Worm (Caenorhabditis elegans) whole organism, late embryonic: Measurements from ENCODE around the gene cup-5.

Experiments used
- F13H6.1 ChIP-seq: sonication (generic microtip); optimal IDR thresholded peaks from 2 replicates; lab custom pipeline; 2016; ENCODE audit warnings: missing genetic modification characterization, missing compliant biosample characterization
- K09A11.1 ChIP-seq: sonication (generic microtip); optimal IDR thresholded peaks from 2 replicates; lab custom pipeline; 2017; ENCODE audit warnings: antibody characterized with exemption, mild to moderate bottlenecking, missing genetic modification characterization, missing compliant biosample characterization; ENCODE audit not compliant: insufficient read depth
- T23F11.4 ChIP-seq: fragments of 200-800 bp; sonication (Bioruptor generic); optimal IDR thresholded peaks from 2 replicates; lab custom pipeline; 2018; ENCODE audit warnings: mild to moderate bottlenecking, missing genetic modification characterization, missing compliant biosample characterization
- ama-1 ChIP-seq: fragments of 150-350 bp; optimal IDR thresholded peaks from 2 replicates; lab custom pipeline; 2014
- ceh-18 ChIP-seq: sonication (generic microtip); optimal IDR thresholded peaks from 2 replicates; lab custom pipeline; 2016; ENCODE audit warnings: missing genetic modification characterization, missing compliant biosample characterization
- ceh-22 ChIP-seq: sonication (generic microtip); optimal IDR thresholded peaks from 2 replicates; lab custom pipeline; 2017; ENCODE audit warnings: missing biosample characterization, missing genetic modification characterization
- ceh-34 ChIP-seq: sonication (generic microtip); optimal IDR thresholded peaks from 2 replicates; lab custom pipeline; 2016; ENCODE audit warnings: mild to moderate bottlenecking, missing genetic modification characterization, missing compliant biosample characterization
- ceh-6 ChIP-seq: fragments of 200-800 bp; sonication (Bioruptor generic); optimal IDR thresholded peaks from 2 replicates; lab custom pipeline; 2018; ENCODE audit warnings: mild to moderate bottlenecking, missing genetic modification characterization, missing compliant biosample characterization
- elt-2 ChIP-seq: sonication (generic microtip); optimal IDR thresholded peaks from 2 replicates; lab custom pipeline; 2016; ENCODE audit warnings: missing genetic modification reagents, missing genetic modification characterization, missing compliant biosample characterization
- elt-4 ChIP-seq: sonication (generic microtip); optimal IDR thresholded peaks from 2 replicates; lab custom pipeline; 2016; ENCODE audit warnings: missing genetic modification characterization, missing compliant biosample characterization
- fax-1 ChIP-seq: sonication (generic microtip); optimal IDR thresholded peaks from 2 replicates; lab custom pipeline; 2016; ENCODE audit warnings: missing genotype, missing genetic modification characterization, missing compliant biosample characterization
- fkh-10 ChIP-seq: fragments of 150-350 bp; optimal IDR thresholded peaks from 2 replicates; lab custom pipeline; 2014; ENCODE audit warnings: missing biosample characterization, missing genetic modification reagents, missing genetic modification characterization
- gmeb-2 ChIP-seq: sonication (generic microtip); optimal IDR thresholded peaks from 2 replicates; lab custom pipeline; 2016; ENCODE audit warnings: missing genetic modification characterization, inconsistent platforms, missing compliant biosample characterization
- hlh-30 ChIP-seq: sonication (generic microtip); optimal IDR thresholded peaks from 2 replicates; lab custom pipeline; 2017; ENCODE audit warnings: antibody characterized with exemption, missing genetic modification characterization, missing compliant biosample characterization; ENCODE audit not compliant: insufficient read depth
- hlh-6 ChIP-seq: sonication (generic microtip); optimal IDR thresholded peaks from 2 replicates; lab custom pipeline; 2016; ENCODE audit warnings: missing genotype, missing genetic modification characterization, missing compliant biosample characterization
- mec-3 ChIP-seq: sonication (generic microtip); optimal IDR thresholded peaks from 2 replicates; lab custom pipeline; 2016; ENCODE audit warnings: borderline replicate concordance, missing genetic modification characterization, missing compliant biosample characterization
- nfya-1 ChIP-seq: sonication (generic microtip); optimal IDR thresholded peaks from 2 replicates; lab custom pipeline; 2017; ENCODE audit warnings: missing genetic modification characterization, mild to moderate bottlenecking, missing compliant biosample characterization, antibody characterized with exemption, moderate library complexity
- nhr-232 ChIP-seq: sonication (generic microtip); optimal IDR thresholded peaks from 2 replicates; lab custom pipeline; 2016; ENCODE audit warnings: missing genetic modification characterization, missing compliant biosample characterization
- pat-9 ChIP-seq: fragments of 200-800 bp; sonication (Bioruptor generic); optimal IDR thresholded peaks from 2 replicates; lab custom pipeline; 2018; ENCODE audit warnings: mild to moderate bottlenecking, missing genetic modification characterization, moderate library complexity, missing compliant biosample characterization
- pax-1 ChIP-seq: fragments of 150-350 bp; optimal IDR thresholded peaks from 2 replicates; lab custom pipeline; 2014; ENCODE audit warnings: missing biosample characterization, missing genetic modification characterization
- pha-2 ChIP-seq: sonication (generic microtip); optimal IDR thresholded peaks from 2 replicates; lab custom pipeline; 2017; ENCODE audit warnings: mild to moderate bottlenecking, missing genetic modification characterization, missing compliant biosample characterization
- pros-1 ChIP-seq: fragments of 150-350 bp; optimal IDR thresholded peaks from 2 replicates; lab custom pipeline; 2014; ENCODE audit warnings: missing biosample characterization, missing genetic modification reagents, missing genetic modification characterization
- ref-2 ChIP-seq: sonication (generic microtip); optimal IDR thresholded peaks from 2 replicates; lab custom pipeline; 2016; ENCODE audit warnings: missing genetic modification characterization, missing compliant biosample characterization
- rnt-1 ChIP-seq: sonication (generic microtip); optimal IDR thresholded peaks from 2 replicates; lab custom pipeline; 2016; ENCODE audit warnings: missing genetic modification characterization, missing compliant biosample characterization
- sdc-2 ChIP-seq: sonication (generic microtip); optimal IDR thresholded peaks from 2 replicates; lab custom pipeline; 2016; ENCODE audit warnings: missing genotype, missing genetic modification characterization, missing compliant biosample characterization
- sox-2 ChIP-seq: fragments of 200-800 bp; sonication (Bioruptor generic); IDR thresholded peaks from 2 replicates; pipeline ENCODE4 v1.3.6; 2022; ENCODE audit warnings: missing genetic modification reagents, missing genetic modification characterization, missing compliant biosample characterization
- tbx-2 ChIP-seq: sonication (generic microtip); optimal IDR thresholded peaks from 2 replicates; lab custom pipeline; 2016; ENCODE audit warnings: missing genetic modification characterization, missing compliant biosample characterization
- ttx-3 ChIP-seq: sonication (generic microtip); optimal IDR thresholded peaks from 2 replicates; lab custom pipeline; 2016; ENCODE audit warnings: missing genetic modification reagents, missing genetic modification characterization, missing compliant biosample characterization
- unc-3 ChIP-seq, 2 experiments: fragments of 200-800 bp in 1 of 2; sonication (Bioruptor generic) in 1 of 2; sonication (generic microtip) in 1 of 2; conservative IDR thresholded peaks in 1 of 2; optimal IDR thresholded peaks in 1 of 2; 2 replicates each; pipeline versions ENCODE4 v1.3.6 to Lab custom; 2016 to 2022; ENCODE audit warnings: missing compliant biosample characterization in 2 of 2, missing genetic modification characterization in 2 of 2, missing genetic modification reagents in 1 of 2
- unc-55 ChIP-seq: sonication (generic microtip); optimal IDR thresholded peaks from 2 replicates; lab custom pipeline; 2017; ENCODE audit warnings: missing biosample characterization, missing genetic modification reagents, missing genetic modification characterization
- zip-5 ChIP-seq: sonication (generic microtip); optimal IDR thresholded peaks from 2 replicates; lab custom pipeline; 2016; ENCODE audit warnings: missing genetic modification characterization, missing compliant biosample characterization
- ztf-16 ChIP-seq: sonication (generic microtip); optimal IDR thresholded peaks from 2 replicates; lab custom pipeline; 2017; ENCODE audit warnings: missing genetic modification characterization, missing compliant biosample characterization

cup-5 gene

DNA sequence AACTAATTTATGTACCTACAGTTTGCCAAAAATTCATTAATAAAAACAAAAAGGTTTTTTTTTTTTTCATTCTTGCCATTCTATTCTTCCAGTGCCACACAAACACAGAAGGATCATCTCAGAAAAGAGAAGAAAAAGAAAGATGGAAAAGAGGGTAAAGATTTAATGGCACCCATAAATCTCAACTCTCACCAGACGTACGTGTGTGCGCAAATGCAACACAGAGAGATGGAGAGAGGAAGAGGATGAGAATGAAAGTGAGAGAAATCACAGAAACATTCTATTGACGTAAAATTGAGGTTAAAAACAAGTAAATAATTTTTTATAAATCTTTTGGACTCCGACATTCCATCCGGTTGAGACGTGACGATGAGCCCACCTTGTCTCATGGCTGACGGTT, 39.8 kb upstream of the cup-5 start:
- TF ChIP-seq ttx-3 (no peak), pat-9 (tag; lab: Kevin White, UChicago) (no peak), hlh-6 (tag; lab: Kevin White, UChicago) (no peak), ceh-18 (tag; lab: Kevin White, UChicago) (peak; percentile 6), unc-55 (GFP tag; lab: Kevin White, UChicago) (peak; percentile 80), elt-4 (tag; lab: Kevin White, UChicago) (no peak)

DNA sequence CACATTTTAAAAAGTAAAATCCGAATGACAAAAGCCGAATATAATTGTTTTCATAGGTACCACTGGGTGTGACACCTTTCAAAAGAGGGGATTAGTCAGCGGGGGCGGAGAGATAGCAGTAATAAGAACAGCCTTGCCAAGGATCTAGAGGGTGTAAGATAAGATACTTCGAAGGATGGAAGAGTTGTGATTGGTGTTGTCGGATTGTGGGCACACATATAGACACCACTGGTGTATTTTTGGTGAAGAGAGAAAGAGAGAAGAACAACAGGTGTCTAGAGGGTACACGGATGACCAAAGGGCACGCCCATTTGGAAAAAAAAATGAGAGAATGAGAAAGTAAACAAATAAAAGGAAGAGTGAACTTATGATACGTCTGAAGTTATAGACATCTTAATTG, 38.8 kb upstream of the cup-5 start:
- peak; percentile 33 for TF ChIP-seq unc-55 (GFP tag; lab: Kevin White, UChicago)
- TF ChIP-seq ref-2 (tag; lab: Kevin White, UChicago) = no peak
- TF ChIP-seq nfya-1 (tag; lab: Kevin White, UChicago) = peak; percentile 18
- TF ChIP-seq pros-1 (tag; lab: Kevin White, UChicago) = no peak
- peak; percentile 20 for TF ChIP-seq rnt-1 (tag; lab: Kevin White, UChicago)
- TF ChIP-seq, all 69 proteins: peak for 3

- TF ChIP-seq unc-55 (GFP tag; lab: Kevin White, UChicago) (peak; percentile 86), T23F11.4 (GFP tag; lab: Kevin White, UChicago) (no peak)
Observed at ce11 chrIII:7548963-7549362, 35.0 kb upstream of the cup-5 start.

- no peak for TF ChIP-seq ceh-6 (GFP tag; lab: Kevin White, UChicago)
- no peak for TF ChIP-seq ref-2 (tag; lab: Kevin White, UChicago)
- no peak for TF ChIP-seq ceh-34
- no peak for TF ChIP-seq sdc-2 (tag; lab: Kevin White, UChicago)
- TF ChIP-seq fax-1 (tag; lab: Kevin White, UChicago) = no peak
- no peak for TF ChIP-seq sox-2 (GFP tag; lab: Robert Waterston, UW)
- no peak for TF ChIP-seq zip-5 (tag; lab: Kevin White, UChicago)
Observed at ce11 chrIII:7550979-7551378, 33.0 kb upstream of the cup-5 start.

DNA sequence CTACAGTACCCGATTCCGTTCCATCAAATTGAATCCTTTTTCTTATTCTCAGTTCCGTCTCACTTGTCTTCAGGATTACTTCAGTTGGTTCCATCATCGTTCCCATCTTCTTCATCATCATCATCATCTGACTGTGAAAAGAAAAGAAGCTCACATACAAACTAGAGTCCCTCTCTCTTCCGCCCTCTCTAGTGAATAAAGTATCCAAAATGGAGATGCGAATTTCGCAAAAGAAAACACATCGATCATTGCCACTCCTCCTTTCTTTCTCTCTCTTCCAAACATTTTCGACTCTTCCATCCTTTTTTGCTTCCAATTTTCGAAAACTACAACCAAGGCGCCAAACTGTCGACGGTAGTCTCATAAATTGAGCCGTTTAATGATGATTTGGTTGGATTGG, 31.1 kb upstream of the cup-5 start:
- no peak for TF ChIP-seq F13H6.1
- TF ChIP-seq hlh-30 (tag; lab: Kevin White, UChicago) = no peak
- no peak for TF ChIP-seq ceh-6 (GFP tag; lab: Kevin White, UChicago)
- no peak for TF ChIP-seq tbx-2 (tag; lab: Kevin White, UChicago)
- no peak for TF ChIP-seq mec-3 (tag; lab: Kevin White, UChicago)
- no peak for TF ChIP-seq zip-5 (tag; lab: Kevin White, UChicago)
- TF ChIP-seq ceh-34 = no peak
- no peak for TF ChIP-seq sox-2 (GFP tag; lab: Robert Waterston, UW)
- no peak for TF ChIP-seq nhr-232
- TF ChIP-seq K09A11.1 (tag; lab: Kevin White, UChicago) = no peak
- TF ChIP-seq pha-2 (tag; lab: Kevin White, UChicago) = no peak
- TF ChIP-seq sdc-2 (tag; lab: Kevin White, UChicago) = no peak
- no peak for TF ChIP-seq pax-1 (tag; lab: Kevin White, UChicago)
- no peak for TF ChIP-seq fkh-10 (GFP tag; lab: Kevin White, UChicago)
- no peak for TF ChIP-seq ztf-16

- TF ChIP-seq ceh-22 (tag; lab: Kevin White, UChicago) = no peak
- TF ChIP-seq ama-1 (lab: Kevin White, UChicago) = no peak
- TF ChIP-seq unc-55 (GFP tag; lab: Kevin White, UChicago) = peak; percentile 22
- TF ChIP-seq, all 69 proteins: peak for 1
Observed at ce11 chrIII:7553693-7554226, 30.2 kb upstream of the cup-5 start.

- TF ChIP-seq gmeb-2 (tag; lab: Kevin White, UChicago) = no peak
- TF ChIP-seq hlh-30 (tag; lab: Kevin White, UChicago) = no peak
- peak; percentile 14 for TF ChIP-seq tbx-2 (tag; lab: Kevin White, UChicago)
- TF ChIP-seq elt-2 = no peak
- TF ChIP-seq ceh-18 (tag; lab: Kevin White, UChicago) = peak; percentile 9
- TF ChIP-seq nfya-1 (tag; lab: Kevin White, UChicago) = peak; percentile 91
- TF ChIP-seq unc-55 (GFP tag; lab: Kevin White, UChicago) = peak; percentile 98
- peak; percentile 7 for TF ChIP-seq rnt-1 (tag; lab: Kevin White, UChicago)
- TF ChIP-seq unc-3 (GFP tag; conservative IDR thresholded peaks at IDR 0.05; lab: Robert Waterston, UW) = 0 out of 2 replicates have a peak, but pooled peaks have one; percentile 13
- TF ChIP-seq unc-3 (tag; optimal IDR thresholded peaks at IDR 0.05; lab: Kevin White, UChicago) = no peak
Observed at ce11 chrIII:7554697-7555145, 29.3 kb upstream of the cup-5 start.
